Worm (Caenorhabditis elegans) whole organism, L2 larva: ENCODE results near the gene pot-3.

Experiments used
- lsy-2 ChIP-seq, 2 experiments: fragments of 150-350 bp in 1 of 2; sonication (generic microtip) in 1 of 2; optimal IDR thresholded peaks; 2 replicates each; lab custom pipeline; 2014 to 2017; ENCODE audit warnings: missing biosample characterization in 2 of 2, missing genetic modification characterization in 2 of 2
- nhr-11 ChIP-seq: fragments of 150-350 bp; optimal IDR thresholded peaks from 2 replicates; lab custom pipeline; 2014; ENCODE audit warnings: missing biosample characterization, missing genetic modification characterization
- unc-62 ChIP-seq: fragments of 150-350 bp; optimal IDR thresholded peaks from 2 replicates; lab custom pipeline; 2014; ENCODE audit warnings: missing biosample characterization, missing genetic modification reagents, missing genetic modification characterization

DNA sequence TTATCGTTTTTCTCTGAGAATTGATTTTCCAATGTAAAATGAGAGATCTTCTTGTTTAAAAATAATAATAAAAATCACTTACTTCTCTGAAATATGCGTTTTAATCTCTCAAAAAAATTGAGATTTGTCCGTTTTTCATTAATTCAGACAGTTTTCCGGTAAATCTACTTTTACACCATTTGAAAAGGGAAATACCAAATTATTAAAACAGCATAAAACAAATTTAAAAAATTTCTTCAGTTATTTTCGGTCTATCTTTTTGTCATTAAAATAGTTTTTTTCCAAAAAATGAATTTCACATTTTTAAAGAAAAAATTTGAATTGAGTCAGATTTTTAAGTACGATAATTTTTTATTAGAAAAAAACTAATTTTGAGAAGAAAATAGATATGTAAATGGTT, 1.2 kb upstream of the pot-3 start:
- TF ChIP-seq lsy-2 (tag; optimal IDR thresholded peaks at IDR 0.05; lab: Kevin White, UChicago) (no peak), unc-62 (GFP tag; lab: Kevin White, UChicago) (no peak), nhr-11 (tag; lab: Kevin White, UChicago) (no peak)
